Worm (Caenorhabditis elegans): ENCODE results near the gene pals-21.

ce11 chrIII:1417090-1417489 lies 36.7 kb upstream of the pals-21 start, which contains the start of gene elc-1:
- TF ChIP-seq B0310.2 (tag; optimal IDR thresholded peaks at IDR 0.05) (no peak), ama-1 (optimal IDR thresholded peaks at IDR 0.05) (no peak), hmbx-1 (tag; optimal IDR thresholded peaks at IDR 0.05) (no peak), ceh-36 (tag; optimal IDR thresholded peaks at IDR 0.05) (no peak), aly-1 (tag; optimal IDR thresholded peaks at IDR 0.05) (no peak), tbx-11 (GFP tag; IDR thresholded peaks at IDR 0.05) (no peak), F13C5.2 (tag; optimal IDR thresholded peaks at IDR 0.05) (no peak), tbx-37 (GFP tag; conservative IDR thresholded peaks at IDR 0.05) (no peak), ets-7 (tag; optimal IDR thresholded peaks at IDR 0.05) (no peak), hnd-1 (tag; optimal IDR thresholded peaks at IDR 0.05) (no peak)

All from whole organism, early embryonic.